Worm (Caenorhabditis elegans) whole organism, L1 larva: ENCODE data around the gene T03F7.7.

Experiments
- C04F5.9 ChIP-seq: sonication (generic microtip); optimal IDR thresholded peaks from 2 replicates; lab custom pipeline; 2016; ENCODE audit warnings: missing genetic modification characterization, missing compliant biosample characterization
- C16A3.4 ChIP-seq: fragments of 150-350 bp; optimal IDR thresholded peaks from 2 replicates; lab custom pipeline; 2014; ENCODE audit warnings: missing biosample characterization, missing genetic modification characterization
- C34B4.2 ChIP-seq: sonication (generic microtip); optimal IDR thresholded peaks from 2 replicates; lab custom pipeline; 2017; ENCODE audit warnings: mild to moderate bottlenecking, missing genetic modification characterization, missing compliant biosample characterization
- Y116A8C.19 ChIP-seq: sonication (generic microtip); optimal IDR thresholded peaks from 2 replicates; lab custom pipeline; 2016; ENCODE audit warnings: missing compliant biosample characterization, missing genetic modification characterization, borderline replicate concordance
- alr-1 ChIP-seq: fragments of 200-800 bp; sonication (Bioruptor generic); optimal IDR thresholded peaks from 2 replicates; lab custom pipeline; 2018; ENCODE audit warnings: borderline replicate concordance, mild to moderate bottlenecking, missing genetic modification characterization, missing compliant biosample characterization
- ama-1 ChIP-seq: fragments of 150-350 bp; optimal IDR thresholded peaks from 2 replicates; lab custom pipeline; 2014
- ceh-63 ChIP-seq: fragments of 200-800 bp; sonication (Bioruptor generic); optimal IDR thresholded peaks from 2 replicates; lab custom pipeline; 2018; ENCODE audit warnings: mild to moderate bottlenecking, missing genetic modification characterization, missing compliant biosample characterization
- ceh-8 ChIP-seq: fragments of 200-800 bp; sonication (Bioruptor generic); optimal IDR thresholded peaks from 2 replicates; lab custom pipeline; 2018; ENCODE audit warnings: mild to moderate bottlenecking, missing genetic modification characterization, moderate library complexity, missing compliant biosample characterization
- ceh-88 ChIP-seq: fragments of 200-800 bp; sonication (Bioruptor generic); IDR thresholded peaks from 2 replicates; pipeline ENCODE4 v1.3.6; 2022; ENCODE audit warnings: missing genetic modification characterization, missing compliant biosample characterization
- ceh-90 ChIP-seq: sonication (generic microtip); optimal IDR thresholded peaks from 2 replicates; lab custom pipeline; 2016; ENCODE audit warnings: missing genetic modification characterization, missing compliant biosample characterization
- dsc-1 ChIP-seq: sonication (generic microtip); optimal IDR thresholded peaks from 2 replicates; lab custom pipeline; 2016; ENCODE audit warnings: mild to moderate bottlenecking, missing genetic modification characterization, missing compliant biosample characterization
- efl-1 ChIP-seq, 4 experiments: fragments of 150-350 bp; optimal IDR thresholded peaks in 3 of 4; peaks in 1 of 4; 1 replicate in 1 of 4; 2 replicates in 3 of 4; lab custom pipeline; 2014; ENCODE audit warnings: missing biosample characterization in 2 of 4, missing genetic modification characterization in 2 of 4, missing genetic modification reagents in 2 of 4
- egl-13 ChIP-seq: sonication (generic microtip); optimal IDR thresholded peaks from 2 replicates; lab custom pipeline; 2016; ENCODE audit warnings: missing genotype, missing genetic modification reagents, missing genetic modification characterization, missing compliant biosample characterization
- fkh-10 ChIP-seq: sonication (generic microtip); optimal IDR thresholded peaks from 2 replicates; lab custom pipeline; 2017; ENCODE audit warnings: missing biosample characterization, missing genetic modification reagents, missing genetic modification characterization
- fkh-4 ChIP-seq: sonication (generic microtip); optimal IDR thresholded peaks from 2 replicates; lab custom pipeline; 2016; ENCODE audit warnings: missing compliant biosample characterization, missing genetic modification characterization, borderline replicate concordance
- grh-1 ChIP-seq: fragments of 200-800 bp; sonication (Bioruptor generic); IDR thresholded peaks from 2 replicates; pipeline ENCODE4 v1.3.6; 2022; ENCODE audit warnings: missing genetic modification reagents, missing genetic modification characterization, missing compliant biosample characterization
- hlh-17 ChIP-seq: fragments of 200-800 bp; sonication (Bioruptor generic); optimal IDR thresholded peaks from 2 replicates; lab custom pipeline; 2018; ENCODE audit warnings: missing genetic modification characterization, mild to moderate bottlenecking, missing compliant biosample characterization, moderate library complexity, borderline replicate concordance
- lin-13 ChIP-seq: fragments of 150-350 bp; optimal IDR thresholded peaks from 2 replicates; lab custom pipeline; 2014; ENCODE audit warnings: missing biosample characterization, missing genetic modification reagents, missing genetic modification characterization
- lin-14 ChIP-seq: fragments of 200-800 bp; sonication (Bioruptor generic); optimal IDR thresholded peaks from 2 replicates; lab custom pipeline; 2018; ENCODE audit warnings: mild to moderate bottlenecking, missing genetic modification characterization, moderate library complexity, missing compliant biosample characterization
- lir-3 ChIP-seq: sonication (generic microtip); optimal IDR thresholded peaks from 2 replicates; lab custom pipeline; 2016; ENCODE audit warnings: mild to moderate bottlenecking, missing genetic modification characterization, moderate library complexity, missing compliant biosample characterization; ENCODE audit not compliant: poor library complexity
- lsy-2 ChIP-seq, 2 experiments: fragments of 150-350 bp; optimal IDR thresholded peaks; 2 replicates each; lab custom pipeline; 2014; ENCODE audit warnings: missing biosample characterization in 2 of 2, missing genetic modification characterization in 2 of 2
- mab-9 ChIP-seq: fragments of 200-800 bp; sonication (Bioruptor generic); IDR thresholded peaks from 2 replicates; pipeline ENCODE4 v1.3.6; 2022; ENCODE audit warnings: missing genetic modification reagents, missing genetic modification characterization, missing compliant biosample characterization
- nhr-19 ChIP-seq: fragments of 200-800 bp; sonication (Bioruptor generic); conservative IDR thresholded peaks from 2 replicates; pipeline ENCODE4 v1.3.6; 2022; ENCODE audit warnings: missing genetic modification characterization, missing compliant biosample characterization
- nhr-20 ChIP-seq: sonication (generic microtip); optimal IDR thresholded peaks from 2 replicates; lab custom pipeline; 2016; ENCODE audit warnings: mild to moderate bottlenecking, missing genetic modification characterization, missing compliant biosample characterization
- nhr-28 ChIP-seq: fragments of 150-350 bp; optimal IDR thresholded peaks from 2 replicates; lab custom pipeline; 2014; ENCODE audit warnings: missing biosample characterization, missing genetic modification characterization
- nhr-71 ChIP-seq: sonication (generic microtip); optimal IDR thresholded peaks from 2 replicates; lab custom pipeline; 2016; ENCODE audit warnings: mild to moderate bottlenecking, missing genetic modification characterization, moderate library complexity, missing compliant biosample characterization
- nhr-77 ChIP-seq: fragments of 150-350 bp; optimal IDR thresholded peaks from 2 replicates; lab custom pipeline; 2014; ENCODE audit warnings: missing biosample characterization, missing genetic modification characterization
- nhr-90 ChIP-seq: sonication (generic microtip); optimal IDR thresholded peaks from 2 replicates; lab custom pipeline; 2016; ENCODE audit warnings: mild to moderate bottlenecking, missing genetic modification characterization, missing compliant biosample characterization; ENCODE audit not compliant: poor library complexity
- pqm-1 ChIP-seq: sonication (generic microtip); optimal IDR thresholded peaks from 3 replicates; lab custom pipeline; 2017; ENCODE audit warnings: missing biosample characterization, missing genetic modification characterization
- rnt-1 ChIP-seq: sonication (generic microtip); optimal IDR thresholded peaks from 2 replicates; lab custom pipeline; 2016; ENCODE audit warnings: mild to moderate bottlenecking, missing genetic modification characterization, moderate library complexity, missing compliant biosample characterization
- skn-1 ChIP-seq: fragments of 150-350 bp; optimal IDR thresholded peaks from 2 replicates; lab custom pipeline; 2014; ENCODE audit warnings: missing biosample characterization, missing genetic modification characterization
- snu-23 ChIP-seq: sonication (generic microtip); optimal IDR thresholded peaks from 2 replicates; lab custom pipeline; 2016; ENCODE audit warnings: missing genetic modification characterization, missing compliant biosample characterization
- sup-37 ChIP-seq: fragments of 200-800 bp; sonication (Bioruptor generic); optimal IDR thresholded peaks from 2 replicates; lab custom pipeline; 2018; ENCODE audit warnings: mild to moderate bottlenecking, missing genetic modification characterization, missing compliant biosample characterization
- swsn-7 ChIP-seq: sonication (generic microtip); optimal IDR thresholded peaks from 2 replicates; lab custom pipeline; 2016; ENCODE audit warnings: missing genetic modification characterization, missing compliant biosample characterization
- tbx-2 ChIP-seq: sonication (generic microtip); optimal IDR thresholded peaks from 2 replicates; lab custom pipeline; 2016; ENCODE audit warnings: missing genetic modification characterization, missing compliant biosample characterization
- unc-130 ChIP-seq: fragments of 150-350 bp; optimal IDR thresholded peaks from 2 replicates; lab custom pipeline; 2017; ENCODE audit warnings: missing biosample characterization, missing genetic modification characterization, inconsistent platforms
- unc-30 ChIP-seq: sonication (generic microtip); optimal IDR thresholded peaks from 2 replicates; lab custom pipeline; 2017; ENCODE audit warnings: missing biosample characterization, missing genetic modification characterization
- unc-62 ChIP-seq: fragments of 150-350 bp; optimal IDR thresholded peaks from 2 replicates; lab custom pipeline; 2014; ENCODE audit warnings: missing biosample characterization, missing genetic modification reagents, missing genetic modification characterization
- unc-86 ChIP-seq: sonication (generic microtip); optimal IDR thresholded peaks from 2 replicates; lab custom pipeline; 2016; ENCODE audit warnings: missing genetic modification characterization, missing compliant biosample characterization
- ztf-11 ChIP-seq, 2 experiments: sonication (generic microtip); optimal IDR thresholded peaks; 2 replicates each; lab custom pipeline; 2016 to 2017; ENCODE audit warnings: missing genetic modification characterization in 2 of 2, missing biosample characterization in 1 of 2, missing compliant biosample characterization in 1 of 2
- ztf-4 ChIP-seq: fragments of 150-350 bp; optimal IDR thresholded peaks from 2 replicates; lab custom pipeline; 2014; ENCODE audit warnings: missing biosample characterization, missing genetic modification characterization

T03F7.7 gene

DNA sequence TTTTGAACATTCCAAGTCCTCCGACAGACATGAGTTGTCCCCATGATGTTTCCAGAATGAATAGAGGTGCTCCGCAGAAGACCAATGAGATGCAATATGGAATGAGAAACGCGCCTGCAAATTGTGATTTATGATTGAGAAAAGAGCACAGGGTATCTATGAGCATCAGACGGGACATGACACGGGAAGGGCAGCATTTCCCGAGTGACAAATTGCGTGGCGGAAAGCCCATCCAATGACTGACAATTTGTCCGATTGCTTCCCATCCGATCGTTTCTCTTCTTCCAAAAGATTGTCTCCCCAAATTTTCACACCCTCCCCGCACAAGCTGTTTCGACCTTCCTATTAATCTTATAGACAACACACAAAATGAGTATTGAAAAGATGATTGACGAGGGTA lies 3.4 kb upstream of the T03F7.7 start:
- no peak for TF ChIP-seq fkh-4 (tag; lab: Kevin White, UChicago)
- peak; percentile 72 for TF ChIP-seq dsc-1
- no peak for TF ChIP-seq grh-1
- peak; percentile 16 for TF ChIP-seq snu-23
- TF ChIP-seq ama-1 (lab: Kevin White, UChicago), result no peak
- no peak for TF ChIP-seq ztf-4 (tag; lab: Kevin White, UChicago)
- TF ChIP-seq mab-9 (GFP tag; lab: Robert Waterston, UW), result no peak
- TF ChIP-seq fkh-10 (GFP tag; lab: Kevin White, UChicago), result no peak
- no peak for TF ChIP-seq lir-3 (tag; lab: Kevin White, UChicago)
- no peak for TF ChIP-seq C16A3.4 (tag; lab: Kevin White, UChicago)
- peak; percentile 70 for TF ChIP-seq lin-14
- no peak for TF ChIP-seq hlh-17
- TF ChIP-seq rnt-1 (tag; lab: Kevin White, UChicago), result peak; percentile 69
- no peak for TF ChIP-seq nhr-77 (tag; lab: Kevin White, UChicago)
- TF ChIP-seq unc-62, result no peak
- TF ChIP-seq nhr-19, result peak; percentile 17
- TF ChIP-seq lsy-2 (tag; optimal IDR thresholded peaks at IDR 0.05; lab: Kevin White, UChicago), result no peak
- no peak for TF ChIP-seq nhr-28 (tag; lab: Kevin White, UChicago)
- no peak for TF ChIP-seq unc-30 (tag; lab: Kevin White, UChicago)
- no peak for TF ChIP-seq pqm-1 (tag; lab: Kevin White, UChicago)
- no peak for TF ChIP-seq skn-1 (tag; lab: Kevin White, UChicago)
- TF ChIP-seq nhr-71 (tag; lab: Kevin White, UChicago), result peak; percentile 37
- TF ChIP-seq Y116A8C.19, result no peak

DNA sequence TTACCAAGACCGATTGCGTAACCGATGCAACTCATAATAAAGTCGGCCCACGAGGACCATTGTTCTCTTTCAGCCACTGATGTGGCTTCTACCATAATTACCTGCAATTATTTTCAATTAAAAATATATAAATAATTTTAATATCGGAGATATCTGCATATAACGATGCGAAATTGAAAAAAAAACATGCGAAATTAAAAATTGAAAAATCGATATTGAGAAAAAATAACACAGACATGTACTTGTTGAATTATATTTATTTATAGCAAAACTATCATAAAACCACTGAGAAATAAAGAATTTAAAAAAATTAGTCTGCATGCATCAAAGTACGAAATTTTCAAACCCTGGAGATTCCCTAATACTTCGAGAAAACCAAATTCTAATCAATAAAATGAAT lies 2.9 kb upstream of the T03F7.7 start, which contains the start of gene snf-11:
Gene snf-11 (minus strand): TSS at position 101 of the 400 bp plus-strand sequence.
- TF ChIP-seq lin-14 (no peak), C34B4.2 (tag; lab: Kevin White, UChicago) (no peak), efl-1 (optimal IDR thresholded peaks at IDR 0.05; lab: Kevin White, UChicago) (no peak), efl-1 (GFP tag; optimal IDR thresholded peaks at IDR 0.05 in 1 of 2; lab: Kevin White, UChicago) (no peak), egl-13 (no peak), ceh-63 (GFP tag; lab: Kevin White, UChicago) (no peak), ztf-11 (tag; optimal IDR thresholded peaks at IDR 0.05; lab: Kevin White, UChicago) (no peak), unc-86 (tag; lab: Kevin White, UChicago) (no peak), lin-13 (GFP tag; lab: Kevin White, UChicago) (no peak), nhr-77 (tag; lab: Kevin White, UChicago) (no peak), lir-3 (tag; lab: Kevin White, UChicago) (no peak), ceh-8 (GFP tag; lab: Kevin White, UChicago) (no peak), nhr-71 (tag; lab: Kevin White, UChicago) (no peak), alr-1 (tag; lab: Kevin White, UChicago) (no peak), ceh-90 (tag; lab: Kevin White, UChicago) (no peak)
- TF ChIP-seq, all 84 proteins: peak for 0

DNA sequence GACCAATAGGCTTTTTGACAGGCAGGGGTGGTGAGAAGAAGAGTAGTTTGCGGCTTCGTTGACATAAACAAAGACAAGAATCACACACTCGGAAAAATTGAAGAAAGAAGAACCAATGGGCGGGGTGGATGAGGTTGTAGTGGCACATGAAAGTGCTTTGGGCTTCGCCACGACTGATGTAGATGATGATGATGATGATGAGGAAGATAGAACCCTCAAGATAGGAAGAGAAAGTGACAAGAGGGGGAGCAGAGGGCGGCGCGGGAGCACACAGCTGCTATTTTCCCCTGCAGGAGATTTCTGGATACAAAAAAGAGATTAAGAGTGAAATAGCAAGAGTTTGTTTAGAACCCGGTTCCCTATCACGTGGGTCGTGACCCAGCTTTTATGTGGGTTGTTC lies 2.3 kb upstream of the T03F7.7 start:
- TF ChIP-seq lsy-2 (tag; optimal IDR thresholded peaks at IDR 0.05; lab: Kevin White, UChicago) (peak in 1 of 2 experiments; percentile 35), rnt-1 (tag; lab: Kevin White, UChicago) (peak; percentile 81), ceh-88 (GFP tag; lab: Robert Waterston, UW) (no peak), snu-23 (peak; percentile 36), nhr-20 (tag; lab: Kevin White, UChicago) (peak; percentile 47), nhr-90 (no peak), C34B4.2 (tag; lab: Kevin White, UChicago) (no peak), nhr-77 (tag; lab: Kevin White, UChicago) (no peak), alr-1 (tag; lab: Kevin White, UChicago) (no peak), skn-1 (tag; lab: Kevin White, UChicago) (peak; percentile 4), unc-130 (tag; lab: Kevin White, UChicago) (peak; percentile 60), lin-14 (peak; percentile 93), swsn-7 (tag; lab: Kevin White, UChicago) (peak; percentile 17), C04F5.9 (tag; lab: Kevin White, UChicago) (no peak), tbx-2 (peak; percentile 33), dsc-1 (peak; percentile 23), sup-37 (GFP tag; lab: Kevin White, UChicago) (no peak), nhr-19 (peak; percentile 41), nhr-71 (tag; lab: Kevin White, UChicago) (peak; percentile 80)
- TF ChIP-seq, all 84 proteins: peak for 12
